Worm (Caenorhabditis elegans): Measurements from ENCODE around the gene his-37.

The his-37 gene

ce11 chrV:9513590-9513989, 33.3 kb upstream of the his-37 start, which contains the start of gene eif-2Bdelta (continued):
- peak; percentile 39 for TF ChIP-seq ZK185.1 (tag; optimal IDR thresholded peaks at IDR 0.05; ENCODE audit: poor library complexity, severe bottlenecking)
- no peak for TF ChIP-seq nhr-179 (tag; optimal IDR thresholded peaks at IDR 0.05)
- no peak for TF ChIP-seq let-526 (GFP tag; IDR thresholded peaks at IDR 0.05)
- peak; percentile 24 for TF ChIP-seq efl-1 (GFP tag; optimal IDR thresholded peaks at IDR 0.05)
- TF ChIP-seq akir-1 (GFP tag; optimal IDR thresholded peaks at IDR 0.05) = no peak
- peak; percentile 60 for TF ChIP-seq mcd-1 (GFP tag; IDR thresholded peaks at IDR 0.05)
- TF ChIP-seq ceh-79 (tag; optimal IDR thresholded peaks at IDR 0.05) = no peak
- no peak for TF ChIP-seq ztf-28 (GFP tag; IDR thresholded peaks at IDR 0.05)
- TF ChIP-seq mel-28 (tag; optimal IDR thresholded peaks at IDR 0.05; ENCODE audit: borderline replicate concordance) = no peak
- TF ChIP-seq dpff-1 (tag; optimal IDR thresholded peaks at IDR 0.05) = no peak
- TF ChIP-seq T26A5.8 (tag; optimal IDR thresholded peaks at IDR 0.05) = no peak
- no peak for TF ChIP-seq F33H1.4 (GFP tag; IDR thresholded peaks at IDR 0.05)
- TF ChIP-seq Y67H2A.10 (GFP tag; conservative IDR thresholded peaks at IDR 0.05) = no peak
- no peak for TF ChIP-seq ztf-22 (GFP tag; optimal IDR thresholded peaks at IDR 0.05)
- TF ChIP-seq nhr-120 (GFP tag; IDR thresholded peaks at IDR 0.05) = no peak
- no peak for TF ChIP-seq ama-1 (optimal IDR thresholded peaks at IDR 0.05)
- no peak for TF ChIP-seq ama-1 (GFP tag; optimal IDR thresholded peaks at IDR 0.05)
- TF ChIP-seq lin-35 (GFP tag; optimal IDR thresholded peaks at IDR 0.05) = peak in 1 of 3 experiments; percentile 70
- no peak for TF ChIP-seq tbx-9 (tag; optimal IDR thresholded peaks at IDR 0.05; ENCODE audit: borderline replicate concordance)
- TF ChIP-seq dox-1 (GFP tag; IDR thresholded peaks at IDR 0.05) = peak; percentile 49; the same call in 1 of the 2 replicates
- no peak for TF ChIP-seq madf-3 (GFP tag; IDR thresholded peaks at IDR 0.05)
- no peak for TF ChIP-seq bed-1 (GFP tag; IDR thresholded peaks at IDR 0.05)
- no peak for TF ChIP-seq bed-2 (GFP tag; IDR thresholded peaks at IDR 0.05)
- TF ChIP-seq Y53F4B.3 (GFP tag; IDR thresholded peaks at IDR 0.05) = no peak
- no peak for TF ChIP-seq ztf-6 (GFP tag; IDR thresholded peaks at IDR 0.05)
- no peak for TF ChIP-seq tbp1 (GFP tag; optimal IDR thresholded peaks at IDR 0.05)
- TF ChIP-seq ceh-100 (GFP tag; IDR thresholded peaks at IDR 0.05) = no peak
- TF ChIP-seq lsy-27 (tag; optimal IDR thresholded peaks at IDR 0.05; ENCODE audit: borderline replicate concordance, insufficient read depth) = no peak
- no peak for TF ChIP-seq F57C9.4 (tag; optimal IDR thresholded peaks at IDR 0.05)
- no peak for TF ChIP-seq gei-17 (GFP tag; optimal IDR thresholded peaks at IDR 0.05)
- TF ChIP-seq cebp-2 (GFP tag; IDR thresholded peaks at IDR 0.05) = no peak
- TF ChIP-seq zim-3 (tag; optimal IDR thresholded peaks at IDR 0.05) = no peak
- TF ChIP-seq rpc-1 (optimal IDR thresholded peaks at IDR 0.05) = no peak
- TF ChIP-seq rpc-1 (tag; optimal IDR thresholded peaks at IDR 0.05) = no peak
- peak; percentile 48; the same call in 1 of the 2 replicates for TF ChIP-seq madf-6 (GFP tag; IDR thresholded peaks at IDR 0.05)
- 0 out of 2 replicates have a peak, but pooled peaks have one; percentile 28 for TF ChIP-seq pbrm-1 (GFP tag; IDR thresholded peaks at IDR 0.05)
- no peak for TF ChIP-seq madf-10 (tag; optimal IDR thresholded peaks at IDR 0.05)
- TF ChIP-seq K12H6.12 (tag; optimal IDR thresholded peaks at IDR 0.05) = no peak
- no peak for TF ChIP-seq unc-62 (GFP tag; optimal IDR thresholded peaks at IDR 0.05)
- no peak for TF ChIP-seq sea-2 (GFP tag; IDR thresholded peaks at IDR 0.05)
- no peak for TF ChIP-seq ccch-3 (GFP tag; optimal IDR thresholded peaks at IDR 0.05)
- TF ChIP-seq lin-40 (tag; optimal IDR thresholded peaks at IDR 0.05) = peak; percentile 62
- TF ChIP-seq snpc-1.3 (tag; optimal IDR thresholded peaks at IDR 0.05; ENCODE audit: insufficient read depth) = no peak
- no peak for TF ChIP-seq somi-1 (GFP tag; optimal IDR thresholded peaks at IDR 0.05)
- TF ChIP-seq ceh-27 (GFP tag; optimal IDR thresholded peaks at IDR 0.05) = no peak
- peak in 1 of 2 experiments; percentile 23 for TF ChIP-seq let-607 (tag; optimal IDR thresholded peaks at IDR 0.05)
- TF ChIP-seq lin-26 (GFP tag; IDR thresholded peaks at IDR 0.05) = no peak
- no peak for TF ChIP-seq madf-8 (GFP tag; conservative IDR thresholded peaks at IDR 0.05)
- TF ChIP-seq snpc-1.1 (tag; optimal IDR thresholded peaks at IDR 0.05; ENCODE audit: insufficient read depth) = no peak

Measured in whole organism, young adult.